Worm (Caenorhabditis elegans) whole organism, L4 larva: ENCODE data around the gene F19B10.13.

Source experiments
- ceh-44 ChIP-seq: fragments of 200-800 bp; sonication (Bioruptor generic); IDR thresholded peaks from 2 replicates; pipeline ENCODE4 v1.3.6; 2022; ENCODE audit warnings: missing genetic modification reagents, missing genetic modification characterization, missing compliant biosample characterization
- hlh-30 ChIP-seq: sonication (generic microtip); optimal IDR thresholded peaks from 2 replicates; lab custom pipeline; 2017; ENCODE audit warnings: antibody characterized with exemption, mild to moderate bottlenecking, missing genetic modification characterization, missing compliant biosample characterization; ENCODE audit not compliant: insufficient read depth
- jun-1 ChIP-seq: fragments of 150-350 bp; optimal IDR thresholded peaks from 2 replicates; lab custom pipeline; 2014; ENCODE audit warnings: missing biosample characterization, missing genetic modification reagents, missing genetic modification characterization
- mxl-3 ChIP-seq: fragments of 200-800 bp; sonication (Bioruptor generic); optimal IDR thresholded peaks from 2 replicates; lab custom pipeline; 2018; ENCODE audit warnings: mild to moderate bottlenecking, missing genetic modification characterization, missing compliant biosample characterization
- skn-1 ChIP-seq: fragments of 150-350 bp; optimal IDR thresholded peaks from 2 replicates; lab custom pipeline; 2014; ENCODE audit warnings: missing biosample characterization, missing genetic modification characterization

ce11 chrII:3661932-3662331 lies at the start of gene F19B10.13:
- TF ChIP-seq hlh-30 (tag; lab: Kevin White, UChicago) (peak; percentile 38), skn-1 (no peak), mxl-3 (GFP tag; lab: Kevin White, UChicago) (peak; percentile 16), ceh-44 (GFP tag; lab: Robert Waterston, UW) (no peak), jun-1 (tag; lab: Kevin White, UChicago) (no peak)
